Fruit fly (Drosophila melanogaster) whole organism: ENCODE results near the gene ath.

Experiments used
- CG8478 ChIP-seq: fragments of >200 bp; optimal IDR thresholded peaks from 2 replicates; lab custom pipeline; 2018; ENCODE audit warnings: inconsistent platforms
- Dll ChIP-seq: fragments of >200 bp; optimal IDR thresholded peaks from 2 replicates; lab custom pipeline; 2017
- EcR ChIP-seq, 2 experiments: fragments of >200 bp; optimal IDR thresholded peaks; 2 replicates each; lab custom pipeline; 2017; ENCODE audit warnings: missing biosample characterization in 2 of 2, missing genetic modification characterization in 2 of 2, missing genetic modification reagents in 2 of 2
- pan ChIP-seq: fragments of >200 bp; optimal IDR thresholded peaks from 2 replicates; lab custom pipeline; 2017
- psq ChIP-seq: fragments of >200 bp; optimal IDR thresholded peaks from 2 replicates; lab custom pipeline; 2017
- usp ChIP-seq: fragments of >200 bp; optimal IDR thresholded peaks from 2 replicates; lab custom pipeline; 2017; ENCODE audit warnings: missing biosample characterization, missing genetic modification characterization, mixed read lengths

ath gene

dm6 chr2L:10232152-10232816, 21.3 kb downstream of the ath start, which contains the start of gene eEF1delta:
Gene eEF1delta, plus strand, starts transcription at chr2L:10232507.
- TF ChIP-seq pan (lab: Kevin White, UChicago), result no peak

- TF ChIP-seq psq (lab: Kevin White, UChicago) (no peak), EcR (GFP tag; optimal IDR thresholded peaks at IDR 0.05; lab: Kevin White, UChicago) (no peak), CG8478 (lab: Kevin White, UChicago) (no peak), pan (lab: Kevin White, UChicago) (no peak), Dll (lab: Kevin White, UChicago) (no peak)
Measured at dm6 chr2L:10232827-10233226, 21.9 kb downstream of the ath start.

- TF ChIP-seq pan (lab: Kevin White, UChicago) (peak; percentile 8), CG8478 (lab: Kevin White, UChicago) (no peak)
Measured at dm6 chr2L:10237725-10238446, 26.9 kb downstream of the ath start, which contains the start of gene mthl15. Gene mthl15, minus strand, starts transcription at chr2L:10238317.

- TF ChIP-seq Dll (lab: Kevin White, UChicago) (no peak), EcR (GFP tag; optimal IDR thresholded peaks at IDR 0.05; lab: Kevin White, UChicago) (no peak), pan (lab: Kevin White, UChicago) (no peak), CG8478 (lab: Kevin White, UChicago) (no peak), psq (lab: Kevin White, UChicago) (no peak), usp (no peak)
Measured at dm6 chr2L:10238726-10239652, 28.0 kb downstream of the ath start, which contains the start of gene me31B. Gene me31B, plus strand, starts transcription at chr2L:10239341.

- TF ChIP-seq EcR (GFP tag; optimal IDR thresholded peaks at IDR 0.05; lab: Kevin White, UChicago) (no peak), CG8478 (lab: Kevin White, UChicago) (no peak), usp (no peak), Dll (lab: Kevin White, UChicago) (no peak), psq (lab: Kevin White, UChicago) (no peak), pan (lab: Kevin White, UChicago) (no peak)
Measured at dm6 chr2L:10246785-10247190, 35.8 kb downstream of the ath start, which contains the start of gene chico. Gene chico, minus strand, starts transcription at chr2L:10247078.

dm6 chr2L:10249655-10250202, 38.8 kb downstream of the ath start:
- TF ChIP-seq Dll (lab: Kevin White, UChicago) (no peak), psq (lab: Kevin White, UChicago) (no peak), usp (no peak), pan (lab: Kevin White, UChicago) (no peak), EcR (GFP tag; optimal IDR thresholded peaks at IDR 0.05; lab: Kevin White, UChicago) (no peak), CG8478 (lab: Kevin White, UChicago) (no peak)

dm6 chr2L:10250441-10250847, 39.5 kb downstream of the ath start, which contains the start of the genes bsk and CG31717:
Gene bsk, minus strand, starts transcription at chr2L:10250501.
Gene CG31717, plus strand, starts transcription at chr2L:10250737.
- TF ChIP-seq EcR (GFP tag; optimal IDR thresholded peaks at IDR 0.05; lab: Kevin White, UChicago) (no peak), pan (lab: Kevin White, UChicago) (no peak), psq (lab: Kevin White, UChicago) (no peak), usp (no peak), Dll (lab: Kevin White, UChicago) (no peak)

dm6 chr2L:10251592-10251991, 40.6 kb downstream of the ath start, which contains the start of gene Ror:
Gene Ror, plus strand, starts transcription at chr2L:10251843.
- TF ChIP-seq usp (no peak), Dll (lab: Kevin White, UChicago) (no peak), EcR (GFP tag; optimal IDR thresholded peaks at IDR 0.05; lab: Kevin White, UChicago) (no peak), CG8478 (lab: Kevin White, UChicago) (no peak), psq (lab: Kevin White, UChicago) (no peak), pan (lab: Kevin White, UChicago) (no peak)

dm6 chr2L:10255725-10256158, 44.8 kb downstream of the ath start, which contains the start of gene CG5676:
Gene CG5676, minus strand, starts transcription at chr2L:10255891.
- TF ChIP-seq usp (no peak), psq (lab: Kevin White, UChicago) (no peak), EcR (GFP tag; optimal IDR thresholded peaks at IDR 0.05; lab: Kevin White, UChicago) (no peak), Dll (lab: Kevin White, UChicago) (no peak), CG8478 (lab: Kevin White, UChicago) (no peak), pan (lab: Kevin White, UChicago) (no peak)

dm6 chr2L:10259960-10260749, 49.2 kb downstream of the ath start:
- TF ChIP-seq EcR (GFP tag; optimal IDR thresholded peaks at IDR 0.05; lab: Kevin White, UChicago) (no peak), Dll (lab: Kevin White, UChicago) (no peak), CG8478 (lab: Kevin White, UChicago) (no peak), psq (lab: Kevin White, UChicago) (no peak), pan (lab: Kevin White, UChicago) (no peak), usp (no peak)
